Fruit fly (Drosophila melanogaster): ENCODE data around the gene Rga.

Rga gene

DNA sequence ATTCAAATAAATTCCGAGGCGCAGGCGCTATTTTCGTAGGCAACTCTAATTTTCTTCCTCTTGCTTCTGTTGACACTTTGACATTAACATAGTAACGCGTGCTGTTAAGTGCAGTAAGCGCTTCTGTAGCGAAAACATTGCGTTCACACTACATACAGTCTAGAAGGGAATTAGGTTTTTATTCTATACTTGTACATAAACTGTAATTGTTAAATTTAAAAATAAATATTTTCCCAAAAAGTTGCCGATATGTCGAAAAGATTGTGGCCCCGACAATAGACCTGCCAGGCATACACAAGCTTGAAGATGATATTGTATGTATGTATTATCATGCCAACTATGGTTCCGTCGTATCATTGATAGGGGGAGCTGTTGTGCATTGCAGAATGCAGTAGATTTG lies 6.4 kb downstream of the Rga start, which contains the start of gene asl (continued):
- no peak for TF ChIP-seq inv (GFP tag; IDR thresholded peaks at IDR 0.05; ENCODE audit: partially characterized antibody)
- no peak for TF ChIP-seq CG8281 (tag; optimal IDR thresholded peaks at IDR 0.05)
- no peak for TF ChIP-seq Opbp (GFP tag; IDR thresholded peaks at IDR 0.05; ENCODE audit: partially characterized antibody)
- TF ChIP-seq CG4404 (GFP tag; IDR thresholded peaks at IDR 0.05): no peak
- peak; percentile 32 for TF ChIP-seq ATbp (GFP tag; optimal IDR thresholded peaks at IDR 0.05)

DNA sequence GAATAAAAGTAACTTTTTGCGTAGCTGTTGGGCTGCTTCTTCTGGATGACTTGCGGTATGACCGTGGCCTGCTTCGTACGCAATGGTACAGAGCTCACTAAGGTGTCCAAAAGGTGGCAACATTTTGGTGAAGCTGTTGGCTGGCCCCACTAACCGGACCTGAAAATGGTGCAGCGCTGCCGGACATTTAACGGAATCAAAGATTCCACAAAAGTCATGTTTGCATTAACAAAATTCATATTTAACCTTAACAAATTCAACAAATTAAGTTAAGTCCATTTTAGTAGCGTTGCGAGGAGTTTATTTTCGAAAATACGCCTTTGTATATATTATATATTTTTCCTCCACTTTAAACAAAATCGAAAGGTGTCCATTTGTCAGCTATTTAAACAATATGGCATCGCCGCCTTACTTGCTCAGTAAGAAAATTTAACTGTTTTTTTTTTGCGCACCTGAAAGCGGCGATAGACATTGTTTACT lies 11.8 kb downstream of the Rga start, which contains the start of the genes kra and SecS:
Gene kra (minus strand): TSS at position 93 of the 480 bp plus-strand sequence.
Gene SecS (plus strand): TSS at position 390 of the 480 bp plus-strand sequence.
- TF ChIP-seq CG11723 (GFP tag; optimal IDR thresholded peaks at IDR 0.05) (peak; percentile 57), CG11456 (GFP tag; IDR thresholded peaks at IDR 0.05) (no peak), Hr78 (GFP tag; optimal IDR thresholded peaks at IDR 0.05) (no peak), CG17612 (GFP tag; IDR thresholded peaks at IDR 0.05) (no peak), emc (GFP tag; optimal IDR thresholded peaks at IDR 0.05) (no peak), nau (GFP tag; optimal IDR thresholded peaks at IDR 0.05) (no peak), maf-S (GFP tag; optimal IDR thresholded peaks at IDR 0.05) (peak; percentile 66), Scr (GFP tag; IDR thresholded peaks at IDR 0.05; ENCODE audit: partially characterized antibody) (no peak), CG4404 (GFP tag; IDR thresholded peaks at IDR 0.05) (no peak), sim (GFP tag; IDR thresholded peaks at IDR 0.05) (no peak), CG8478 (optimal IDR thresholded peaks at IDR 0.05) (no peak), CG14667 (GFP tag; IDR thresholded peaks at IDR 0.05) (no peak), Ptx1 (GFP tag; IDR thresholded peaks at IDR 0.05) (no peak), CG9797 (GFP tag; optimal IDR thresholded peaks at IDR 0.05) (peak; percentile 97), CG9727 (GFP tag; optimal IDR thresholded peaks at IDR 0.05) (peak; percentile 48), bigmax (GFP tag; optimal IDR thresholded peaks at IDR 0.05) (peak; percentile 53), pb (GFP tag; optimal IDR thresholded peaks at IDR 0.05) (no peak), CG6791 (GFP tag; IDR thresholded peaks at IDR 0.05; ENCODE audit: partially characterized antibody) (no peak), ham (GFP tag; IDR thresholded peaks at IDR 0.05) (no peak), CG12104 (GFP tag; optimal IDR thresholded peaks at IDR 0.05) (peak; percentile 75), Asciz (GFP tag; optimal IDR thresholded peaks at IDR 0.05) (no peak), fu2 (GFP tag; optimal IDR thresholded peaks at IDR 0.05) (no peak), CG4820 (GFP tag; optimal IDR thresholded peaks at IDR 0.05) (peak; percentile 57), CG12744 (GFP tag; optimal IDR thresholded peaks at IDR 0.05) (peak; percentile 21), stc (GFP tag; IDR thresholded peaks at IDR 0.05) (no peak), Nf-YC (tag; optimal IDR thresholded peaks at IDR 0.05) (peak; percentile 57), CG13424 (tag; optimal IDR thresholded peaks at IDR 0.05) (peak; percentile 77), fd102C (GFP tag; optimal IDR thresholded peaks at IDR 0.05) (no peak), seq (GFP tag; IDR thresholded peaks at IDR 0.05) (no peak), CG12942 (GFP tag; optimal IDR thresholded peaks at IDR 0.05) (peak; percentile 41), pum (GFP tag; optimal IDR thresholded peaks at IDR 0.05) (peak; percentile 52), CG16815 (GFP tag; optimal IDR thresholded peaks at IDR 0.05) (peak; percentile 23), cato (GFP tag; optimal IDR thresholded peaks at IDR 0.05; ENCODE audit: borderline replicate concordance) (peak; percentile 5), NfI (GFP tag; optimal IDR thresholded peaks at IDR 0.05) (peak; percentile 55), Oaz (GFP tag; IDR thresholded peaks at IDR 0.05) (no peak), caup (GFP tag; optimal IDR thresholded peaks at IDR 0.05; ENCODE audit: severe bottlenecking) (peak; percentile 54), CG30403 (GFP tag; optimal IDR thresholded peaks at IDR 0.05) (peak; percentile 80), D (optimal IDR thresholded peaks at IDR 0.05) (no peak), D (GFP tag; optimal IDR thresholded peaks at IDR 0.05) (no peak), B-H1 (GFP tag; IDR thresholded peaks at IDR 0.05) (no peak), Ssrp (tag; optimal IDR thresholded peaks at IDR 0.05) (peak; percentile 22), tx (GFP tag; optimal IDR thresholded peaks at IDR 0.05) (peak; percentile 20), Atf6 (GFP tag; IDR thresholded peaks at IDR 0.05) (no peak), CG10565 (GFP tag; optimal IDR thresholded peaks at IDR 0.05) (no peak), scrt (GFP tag; optimal IDR thresholded peaks at IDR 0.05) (peak; percentile 46), Aef1 (GFP tag; IDR thresholded peaks at IDR 0.05) (no peak)

All from whole organism, embryonic.